Worm (Caenorhabditis elegans) whole organism, early embryonic: ENCODE results near the gene sdz-10.

Experiments
- hmbx-1 ChIP-seq: sonication (generic microtip); optimal IDR thresholded peaks from 2 replicates; lab custom pipeline; 2016; ENCODE audit warnings: mild to moderate bottlenecking, missing genetic modification characterization, missing compliant biosample characterization
- sea-1 ChIP-seq: fragments of 200-800 bp; sonication (Bioruptor generic); conservative IDR thresholded peaks from 2 replicates; pipeline ENCODE4 v1.3.6; 2022; ENCODE audit warnings: missing genetic modification characterization, missing compliant biosample characterization
- tra-4 ChIP-seq: sonication (generic microtip); optimal IDR thresholded peaks from 2 replicates; lab custom pipeline; 2017; ENCODE audit warnings: missing genetic modification characterization, missing compliant biosample characterization

- TF ChIP-seq tra-4 (tag; lab: Kevin White, UChicago), result no peak
- no peak for TF ChIP-seq sea-1 (GFP tag; lab: Robert Waterston, UW)
- TF ChIP-seq hmbx-1 (tag; lab: Kevin White, UChicago), result no peak
Measured at ce11 chrII:2795413-2795812, 23.3 kb upstream of the sdz-10 start.
